Fruit fly (Drosophila melanogaster) whole organism, embryonic: ENCODE measurements around the gene Delta.

Experiments
- B-H1 ChIP-seq: fragments of 200-800 bp; sonication (Bioruptor generic); IDR thresholded peaks from 3 replicates; pipeline ENCODE4 v1.3.6; 2022; ENCODE audit warnings: missing biosample characterization, missing genetic modification characterization
- CG10267 ChIP-seq: fragments of 200-800 bp; sonication (Bioruptor generic); optimal IDR thresholded peaks from 2 replicates; lab custom pipeline; 2018; ENCODE audit warnings: missing biosample characterization, mild to moderate bottlenecking, missing genetic modification characterization, moderate library complexity
- CG10543 ChIP-seq: fragments of 200-800 bp; sonication (Bioruptor generic); optimal IDR thresholded peaks from 3 replicates; lab custom pipeline; 2017; ENCODE audit warnings: missing biosample characterization, mild to moderate bottlenecking, missing genetic modification characterization, moderate library complexity
- CG10654 ChIP-seq: fragments of 200-800 bp; sonication (Bioruptor generic); optimal IDR thresholded peaks from 2 replicates; lab custom pipeline; 2016; ENCODE audit warnings: missing biosample characterization, missing genetic modification characterization
- CG10979 ChIP-seq: fragments of 200-800 bp; sonication (Bioruptor generic); optimal IDR thresholded peaks from 2 replicates; lab custom pipeline; 2018; ENCODE audit warnings: missing biosample characterization, mild to moderate bottlenecking, missing genetic modification characterization, moderate library complexity
- CG11247 ChIP-seq: fragments of 200-800 bp; sonication (Bioruptor generic); IDR thresholded peaks from 2 replicates; pipeline ENCODE4 v1.3.6; 2022; ENCODE audit warnings: missing biosample characterization, missing genetic modification characterization
- CG12744 ChIP-seq: fragments of 200-800 bp; sonication (Bioruptor generic); optimal IDR thresholded peaks from 2 replicates; lab custom pipeline; 2016; ENCODE audit warnings: missing biosample characterization, missing genetic modification characterization
- CG12769 ChIP-seq: fragments of 200-800 bp; sonication (Bioruptor generic); optimal IDR thresholded peaks from 2 replicates; lab custom pipeline; 2019; ENCODE audit warnings: missing biosample characterization, mild to moderate bottlenecking, missing genetic modification characterization, moderate library complexity
- CG14710 ChIP-seq: fragments of 200-800 bp; sonication (Bioruptor generic); optimal IDR thresholded peaks from 3 replicates; lab custom pipeline; 2019; ENCODE audit warnings: missing biosample characterization, mild to moderate bottlenecking, missing genetic modification characterization, moderate library complexity
- CG17612 ChIP-seq: fragments of 200-800 bp; sonication (Bioruptor generic); IDR thresholded peaks from 2 replicates; pipeline ENCODE4 v1.3.6; 2022; ENCODE audit warnings: missing biosample characterization, missing genetic modification characterization
- CG18262 ChIP-seq: fragments of 200-800 bp; optimal IDR thresholded peaks from 3 replicates; lab custom pipeline; 2019; ENCODE audit warnings: missing biosample characterization, mild to moderate bottlenecking, missing genetic modification characterization, moderate library complexity
- CG2116 ChIP-seq: fragments of 200-800 bp; sonication (Bioruptor generic); optimal IDR thresholded peaks from 3 replicates; lab custom pipeline; 2018; ENCODE audit warnings: missing biosample characterization, mild to moderate bottlenecking, missing genetic modification characterization
- CG2875 ChIP-seq: fragments of 200-800 bp; sonication (Bioruptor generic); optimal IDR thresholded peaks from 2 replicates; lab custom pipeline; 2017; ENCODE audit warnings: missing biosample characterization, mild to moderate bottlenecking, missing genetic modification characterization, missing genetic modification reagents
- CG3838 ChIP-seq: fragments of 200-800 bp; sonication (Bioruptor generic); optimal IDR thresholded peaks from 3 replicates; lab custom pipeline; 2016; ENCODE audit warnings: missing biosample characterization, missing genetic modification characterization
- CG4360 ChIP-seq: fragments of 200-800 bp; sonication (Bioruptor generic); IDR thresholded peaks from 2 replicates; pipeline ENCODE4 v1.3.6; 2022; ENCODE audit warnings: missing biosample characterization, missing genetic modification characterization
- CG4404 ChIP-seq: fragments of 200-800 bp; sonication (Bioruptor generic); IDR thresholded peaks from 2 replicates; pipeline ENCODE4 v1.3.6; 2022; ENCODE audit warnings: missing biosample characterization, missing genetic modification characterization
- CG4854 ChIP-seq: fragments of 200-800 bp; sonication (Bioruptor generic); optimal IDR thresholded peaks from 2 replicates; lab custom pipeline; 2016; ENCODE audit warnings: missing biosample characterization, missing genetic modification characterization, inconsistent platforms
- CG6654 ChIP-seq: fragments of 200-800 bp; sonication (Bioruptor generic); optimal IDR thresholded peaks from 2 replicates; lab custom pipeline; 2017; ENCODE audit warnings: missing biosample characterization, mild to moderate bottlenecking, missing genetic modification characterization
- CG6813 ChIP-seq: fragments of 200-800 bp; sonication (Bioruptor generic); optimal IDR thresholded peaks from 2 replicates; lab custom pipeline; 2017; ENCODE audit warnings: missing biosample characterization, missing genetic modification characterization, mild to moderate bottlenecking, moderate library complexity, missing genetic modification reagents
- CG7556 ChIP-seq: fragments of 200-800 bp; sonication (Bioruptor generic); optimal IDR thresholded peaks from 2 replicates; lab custom pipeline; 2017; ENCODE audit warnings: missing biosample characterization, mild to moderate bottlenecking, missing genetic modification characterization
- Dll ChIP-seq: fragments of 200-800 bp; sonication (Bioruptor generic); IDR thresholded peaks from 4 replicates; pipeline ENCODE4 v1.3.6; 2022; ENCODE audit warnings: missing biosample characterization, missing genetic modification characterization; ENCODE audit not compliant: partially characterized antibody
- Dref ChIP-seq: fragments of 200-800 bp; sonication (Bioruptor generic); IDR thresholded peaks from 2 replicates; pipeline ENCODE4 v1.3.6; 2022; ENCODE audit warnings: missing biosample characterization, missing genetic modification characterization
- Gsc ChIP-seq: fragments of 200-800 bp; sonication (Bioruptor generic); IDR thresholded peaks from 2 replicates; pipeline ENCODE4 v1.3.6; 2022; ENCODE audit warnings: missing biosample characterization, missing genetic modification characterization
- H2.0 ChIP-seq: fragments of 200-800 bp; sonication (Bioruptor generic); IDR thresholded peaks from 2 replicates; pipeline ENCODE4 v1.3.6; 2022; ENCODE audit warnings: missing biosample characterization, missing genetic modification characterization
- HLH4C ChIP-seq: fragments of 200-800 bp; sonication (Bioruptor generic); IDR thresholded peaks from 3 replicates; pipeline ENCODE4 v1.3.6; 2022; ENCODE audit warnings: missing biosample characterization, missing genetic modification characterization; ENCODE audit not compliant: partially characterized antibody
- HLHmδ ChIP-seq: fragments of 200-800 bp; sonication (Bioruptor generic); optimal IDR thresholded peaks from 2 replicates; lab custom pipeline; 2018; ENCODE audit warnings: missing biosample characterization, mild to moderate bottlenecking, missing genetic modification characterization, moderate library complexity
- Hr51 ChIP-seq, 2 experiments: fragments of 200-800 bp; sonication (Bioruptor generic); optimal IDR thresholded peaks; 2 replicates in 1 of 2; 3 replicates in 1 of 2; lab custom pipeline; 2016 to 2018; ENCODE audit warnings: missing biosample characterization in 2 of 2, missing genetic modification characterization in 2 of 2, mild to moderate bottlenecking in 1 of 2, moderate library complexity in 1 of 2
- Lpt ChIP-seq: fragments of >200 bp; optimal IDR thresholded peaks from 2 replicates; lab custom pipeline; 2018; ENCODE audit warnings: missing biosample characterization, missing genetic modification characterization
- Mrtf ChIP-seq: fragments of 200-800 bp; sonication (Bioruptor generic); IDR thresholded peaks from 3 replicates; pipeline ENCODE4 v1.3.6; 2022; ENCODE audit warnings: missing biosample characterization, missing genetic modification characterization
- Myb ChIP-seq: fragments of 200-800 bp; sonication (Bioruptor generic); optimal IDR thresholded peaks from 2 replicates; lab custom pipeline; 2016; ENCODE audit warnings: missing biosample characterization, missing genetic modification characterization
- Nf-YB ChIP-seq: fragments of 200-800 bp; sonication (Bioruptor generic); optimal IDR thresholded peaks from 3 replicates; lab custom pipeline; 2019; ENCODE audit warnings: missing biosample characterization, mild to moderate bottlenecking, missing genetic modification characterization, moderate library complexity
- NfI ChIP-seq: fragments of 200-800 bp; sonication (Bioruptor generic); optimal IDR thresholded peaks from 3 replicates; lab custom pipeline; 2018; ENCODE audit warnings: missing biosample characterization, mild to moderate bottlenecking, missing genetic modification characterization, moderate library complexity
- Opbp ChIP-seq: fragments of 200-800 bp; sonication (Bioruptor generic); IDR thresholded peaks from 3 replicates; pipeline ENCODE4 v1.3.6; 2022; ENCODE audit warnings: missing biosample characterization, missing genetic modification characterization; ENCODE audit not compliant: partially characterized antibody
- ap ChIP-seq: fragments of 200-800 bp; sonication (Bioruptor generic); IDR thresholded peaks from 2 replicates; pipeline ENCODE4 v1.3.6; 2022; ENCODE audit warnings: missing biosample characterization, missing genetic modification characterization
- ash1 ChIP-seq: fragments of 200-800 bp; sonication (Bioruptor generic); optimal IDR thresholded peaks from 2 replicates; lab custom pipeline; 2018; ENCODE audit warnings: missing biosample characterization, mild to moderate bottlenecking, missing genetic modification characterization
- bsh ChIP-seq, 2 experiments: fragments of 200-800 bp; sonication (Bioruptor generic); optimal IDR thresholded peaks; 2 replicates each; lab custom pipeline; 2017 to 2018; ENCODE audit warnings: mild to moderate bottlenecking in 2 of 2, missing biosample characterization in 2 of 2, missing genetic modification characterization in 2 of 2, moderate library complexity in 1 of 2
- caup ChIP-seq: fragments of 200-800 bp; sonication (Bioruptor generic); optimal IDR thresholded peaks from 3 replicates; lab custom pipeline; 2017; ENCODE audit warnings: missing biosample characterization, mild to moderate bottlenecking, missing genetic modification characterization, moderate library complexity; ENCODE audit not compliant: severe bottlenecking
- chif ChIP-seq, 2 experiments: fragments of 200-800 bp; sonication (Bioruptor generic); optimal IDR thresholded peaks; 3 replicates each; lab custom pipeline; 2016; ENCODE audit warnings: missing biosample characterization in 2 of 2, missing genetic modification characterization in 2 of 2
- ci ChIP-seq: fragments of 200-800 bp; sonication (Bioruptor generic); IDR thresholded peaks from 3 replicates; pipeline ENCODE4 v1.3.6; 2022; ENCODE audit warnings: missing biosample characterization, missing genetic modification characterization
- danr ChIP-seq: fragments of 200-800 bp; sonication (Bioruptor generic); IDR thresholded peaks from 2 replicates; pipeline ENCODE4 v1.3.6; 2022; ENCODE audit warnings: missing biosample characterization, missing genetic modification characterization
- hth ChIP-seq: fragments of >200 bp; optimal IDR thresholded peaks from 2 replicates; lab custom pipeline; 2017; ENCODE audit warnings: inconsistent platforms
- lbe ChIP-seq: fragments of 200-800 bp; sonication (Bioruptor generic); optimal IDR thresholded peaks from 2 replicates; lab custom pipeline; 2016; ENCODE audit warnings: missing biosample characterization, mild to moderate bottlenecking, missing genetic modification characterization
- lola ChIP-seq, 3 experiments: fragments of >200 bp in 2 of 3; fragments of 200-800 bp in 1 of 3; sonication (Bioruptor generic) in 1 of 3; optimal IDR thresholded peaks; 2 replicates each; lab custom pipeline; 2017 to 2019; ENCODE audit warnings: missing biosample characterization in 3 of 3, missing genetic modification characterization in 3 of 3, mild to moderate bottlenecking in 1 of 3, moderate library complexity in 1 of 3
- nmo ChIP-seq: fragments of 200-800 bp; sonication (Bioruptor generic); optimal IDR thresholded peaks from 2 replicates; lab custom pipeline; 2018; ENCODE audit warnings: missing biosample characterization, mild to moderate bottlenecking, missing genetic modification characterization, moderate library complexity
- pnt ChIP-seq: fragments of 200-800 bp; sonication (Bioruptor generic); optimal IDR thresholded peaks from 3 replicates; lab custom pipeline; 2016; ENCODE audit warnings: missing biosample characterization, missing genetic modification characterization
- pros ChIP-seq: fragments of 200-800 bp; sonication (Bioruptor generic); optimal IDR thresholded peaks from 3 replicates; lab custom pipeline; 2019; ENCODE audit warnings: missing biosample characterization, mild to moderate bottlenecking, missing genetic modification characterization, moderate library complexity
- pum ChIP-seq: fragments of 200-800 bp; sonication (Bioruptor generic); optimal IDR thresholded peaks from 2 replicates; lab custom pipeline; 2016; ENCODE audit warnings: missing biosample characterization, missing genetic modification characterization
- sens ChIP-seq: fragments of 200-800 bp; sonication (Bioruptor generic); peaks from one replicate; lab custom pipeline; 2016; ENCODE audit warnings: missing biosample characterization, missing genetic modification characterization
- trem ChIP-seq: fragments of 200-800 bp; optimal IDR thresholded peaks from 3 replicates; lab custom pipeline; 2019; ENCODE audit warnings: missing biosample characterization, mild to moderate bottlenecking, missing genetic modification characterization, moderate library complexity
- usp ChIP-seq: fragments of >200 bp; optimal IDR thresholded peaks from 2 replicates; lab custom pipeline; 2017; ENCODE audit warnings: missing biosample characterization, missing genetic modification characterization

Gene Delta

dm6 chr3R:19299742-19300395, 26.1 kb downstream of the Delta start:
- TF ChIP-seq B-H1 (GFP tag; lab: Robert Waterston, UW) (no peak), pros (GFP tag; lab: Kevin White, UChicago) (no peak), Gsc (no peak), lbe (GFP tag; lab: Kevin White, UChicago) (no peak), CG6813 (no peak), Nf-YB (GFP tag; lab: Kevin White, UChicago) (no peak), lola (GFP tag; optimal IDR thresholded peaks at IDR 0.05; lab: Kevin White, UChicago) (peak in 1 of 3 experiments; percentile 32), Myb (no peak), danr (GFP tag; lab: Robert Waterston, UW) (no peak), CG6654 (no peak), CG17612 (GFP tag; lab: Robert Waterston, UW) (no peak), CG4854 (GFP tag; lab: Kevin White, UChicago) (no peak), CG3838 (GFP tag; lab: Kevin White, UChicago) (no peak), CG4404 (no peak), Hr51 (GFP tag; optimal IDR thresholded peaks at IDR 0.05; lab: Kevin White, UChicago) (no peak), Dll (no peak), H2.0 (GFP tag; lab: Robert Waterston, UW) (no peak), HLH4C (GFP tag; lab: Robert Waterston, UW) (no peak), hth (lab: Kevin White, UChicago) (no peak), HLHmδ (GFP tag; lab: Kevin White, UChicago) (no peak), pnt (no peak), bsh (GFP tag; optimal IDR thresholded peaks at IDR 0.05; lab: Kevin White, UChicago) (peak in 1 of 2 experiments; percentile 45), CG10543 (GFP tag; lab: Kevin White, UChicago) (no peak), CG12744 (GFP tag; lab: Kevin White, UChicago) (no peak), CG7556 (GFP tag; lab: Kevin White, UChicago) (no peak), trem (tag; lab: Kevin White, UChicago) (no peak), CG2116 (GFP tag; lab: Kevin White, UChicago) (no peak), ash1 (GFP tag; lab: Kevin White, UChicago) (no peak), CG2875 (GFP tag; lab: Kevin White, UChicago) (no peak), nmo (peak; percentile 2), CG10979 (tag; lab: Kevin White, UChicago) (peak; percentile 53), NfI (GFP tag; lab: Kevin White, UChicago) (no peak), ap (no peak), ci (no peak), Dref (GFP tag; lab: Robert Waterston, UW) (no peak), CG10654 (GFP tag; lab: Kevin White, UChicago) (no peak), CG18262 (tag; lab: Kevin White, UChicago) (peak; percentile 32), CG4360 (GFP tag; lab: Robert Waterston, UW) (no peak), usp (GFP tag; lab: Kevin White, UChicago) (no peak), Mrtf (no peak), caup (no peak), Opbp (no peak), CG12769 (tag; lab: Kevin White, UChicago) (no peak), sens (GFP tag; lab: Kevin White, UChicago) (peak; percentile 84), pum (no peak), Lpt (GFP tag; lab: Kevin White, UChicago) (no peak), CG14710 (peak; percentile 21), CG11247 (no peak), chif (GFP tag; optimal IDR thresholded peaks at IDR 0.05; lab: Kevin White, UChicago) (peak in 1 of 2 experiments; percentile 12), CG10267 (tag; lab: Kevin White, UChicago) (no peak)
